Fruit fly (Drosophila melanogaster) whole organism, adult: Measurements from ENCODE around the gene Pdh.

Experiments
- CG11617 ChIP-seq: fragments of 200-800 bp; sonication (Bioruptor generic); optimal IDR thresholded peaks from 2 replicates; lab custom pipeline; 2017; ENCODE audit warnings: mild to moderate bottlenecking, missing biosample characterization, missing genetic modification reagents, missing genetic modification characterization
- CG12768 ChIP-seq: fragments of 200-800 bp; sonication (Bioruptor generic); optimal IDR thresholded peaks from 2 replicates; lab custom pipeline; 2017; ENCODE audit warnings: missing biosample characterization, missing genetic modification characterization, mild to moderate bottlenecking, moderate library complexity, missing genetic modification reagents
- CG1620 ChIP-seq: fragments of 200-800 bp; sonication (Bioruptor generic); optimal IDR thresholded peaks from 2 replicates; lab custom pipeline; 2016; ENCODE audit warnings: missing biosample characterization, missing genetic modification characterization
- CG33017 ChIP-seq: fragments of 200-800 bp; sonication (Bioruptor generic); optimal IDR thresholded peaks from 2 replicates; lab custom pipeline; 2018; ENCODE audit warnings: missing biosample characterization, mild to moderate bottlenecking, missing genetic modification characterization, moderate library complexity
- CG7101 ChIP-seq: fragments of 200-800 bp; sonication (Bioruptor generic); optimal IDR thresholded peaks from 2 replicates; lab custom pipeline; 2018; ENCODE audit warnings: missing biosample characterization, mild to moderate bottlenecking, missing genetic modification characterization, moderate library complexity
- Clk ChIP-seq: fragments of 200-800 bp; sonication (Bioruptor generic); optimal IDR thresholded peaks from 2 replicates; lab custom pipeline; 2017; ENCODE audit warnings: missing biosample characterization, missing genetic modification characterization
- Hr96 ChIP-seq: fragments of 200-800 bp; sonication (Bioruptor generic); optimal IDR thresholded peaks from 2 replicates; lab custom pipeline; 2016; ENCODE audit warnings: missing biosample characterization, missing genetic modification characterization
- Mnt ChIP-seq: fragments of 200-800 bp; sonication (Bioruptor generic); optimal IDR thresholded peaks from 2 replicates; lab custom pipeline; 2016; ENCODE audit warnings: missing biosample characterization, mild to moderate bottlenecking, missing genetic modification characterization
- bab1 ChIP-seq: fragments of 200-800 bp; sonication (Bioruptor generic); optimal IDR thresholded peaks from 3 replicates; lab custom pipeline; 2019; ENCODE audit warnings: missing biosample characterization, mild to moderate bottlenecking, missing genetic modification characterization, moderate library complexity
- cic ChIP-seq: fragments of 200-800 bp; sonication (Bioruptor generic); optimal IDR thresholded peaks from 2 replicates; lab custom pipeline; 2017; ENCODE audit warnings: missing biosample characterization, mild to moderate bottlenecking, missing genetic modification characterization, moderate library complexity
- ovo ChIP-seq: fragments of 200-800 bp; sonication (Bioruptor generic); optimal IDR thresholded peaks from 2 replicates; lab custom pipeline; 2016; ENCODE audit warnings: missing biosample characterization, missing genetic modification characterization

DNA sequence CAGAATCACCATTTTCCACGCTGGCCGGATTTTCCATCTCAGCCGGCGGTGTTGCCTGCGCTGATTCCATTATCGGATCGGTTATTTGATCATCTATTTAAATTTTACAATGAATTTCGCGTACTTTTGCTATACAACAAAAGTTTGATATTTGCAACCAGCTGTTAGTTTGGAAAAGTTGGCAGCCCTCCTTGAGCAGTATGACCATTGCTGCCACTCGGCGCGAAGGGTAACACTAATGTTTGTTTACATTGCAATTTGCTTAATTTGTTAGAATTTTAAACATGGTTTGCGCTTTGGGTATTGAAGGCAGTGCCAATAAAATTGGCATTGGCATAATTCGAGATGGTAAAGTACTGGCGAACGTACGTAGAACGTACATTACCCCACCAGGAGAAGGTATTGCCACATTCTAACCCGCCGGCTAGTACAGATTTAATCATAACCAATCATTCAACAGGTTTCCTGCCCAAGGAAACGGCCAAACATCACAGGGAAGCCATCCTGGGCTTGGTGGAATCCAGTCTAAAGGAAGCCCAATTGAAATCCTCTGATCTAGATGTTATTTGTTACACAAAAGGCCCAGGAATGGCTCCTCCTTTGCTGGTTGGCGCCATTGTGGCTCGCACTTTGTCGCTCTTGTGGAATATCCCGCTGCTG, 2.2 kb downstream of the Pdh start, which contains the start of the genes Golgin104 and Tcs3:
- no peak for TF ChIP-seq CG11617 (GFP tag; lab: Kevin White, UChicago)
- TF ChIP-seq CG12768 (GFP tag; lab: Kevin White, UChicago), result no peak
- no peak for TF ChIP-seq CG1620 (GFP tag; lab: Kevin White, UChicago)
- TF ChIP-seq CG7101 (tag; lab: Kevin White, UChicago), result no peak
- TF ChIP-seq CG33017 (tag; lab: Kevin White, UChicago), result no peak
- no peak for TF ChIP-seq Clk (GFP tag; lab: Kevin White, UChicago)
- TF ChIP-seq ovo (GFP tag; lab: Kevin White, UChicago), result no peak
- TF ChIP-seq Mnt (GFP tag; lab: Kevin White, UChicago), result no peak
- no peak for TF ChIP-seq cic (GFP tag; lab: Kevin White, UChicago)
- TF ChIP-seq bab1 (GFP tag; lab: Kevin White, UChicago), result peak; percentile 57
- TF ChIP-seq Hr96 (GFP tag; lab: Kevin White, UChicago), result no peak
